Fruit fly (Drosophila melanogaster) whole organism, wandering third instar larva: ENCODE data around the gene Strump.
A peak's percentile ranks its signal among the peaks of the same experiment; 100 is the strongest.

Source experiments
- Abd-B ChIP-seq: fragments of >200 bp; optimal IDR thresholded peaks from 2 replicates; lab custom pipeline; 2017; ENCODE audit warnings: missing biosample characterization, missing genetic modification characterization
- CG9705 ChIP-seq: fragments of 200-800 bp; sonication (Bioruptor generic); optimal IDR thresholded peaks from 2 replicates; lab custom pipeline; 2018; ENCODE audit warnings: missing biosample characterization, mild to moderate bottlenecking, missing genetic modification characterization
- CrebA ChIP-seq: fragments of 200-800 bp; sonication (Bioruptor generic); optimal IDR thresholded peaks from 2 replicates; lab custom pipeline; 2016; ENCODE audit warnings: missing biosample characterization, mild to moderate bottlenecking, missing genetic modification characterization, borderline replicate concordance
- Dif ChIP-seq: fragments of 200-275, 200-300 bp; sonication (Bioruptor generic); optimal IDR thresholded peaks from 2 replicates; lab custom pipeline; 2018; ENCODE audit warnings: missing biosample characterization, missing genetic modification characterization; ENCODE audit not compliant: partially characterized antibody
- GATAd ChIP-seq: sonication (Bioruptor generic); optimal IDR thresholded peaks from 2 replicates; lab custom pipeline; 2016; ENCODE audit warnings: missing biosample characterization, missing genetic modification characterization
- HLH106 ChIP-seq: fragments of 200-800 bp; optimal IDR thresholded peaks from 3 replicates; lab custom pipeline; 2019; ENCODE audit warnings: missing biosample characterization, mild to moderate bottlenecking, missing genetic modification characterization, moderate library complexity
- Hnf4 ChIP-seq: fragments of 200-800 bp; sonication (Bioruptor generic); optimal IDR thresholded peaks from 2 replicates; lab custom pipeline; 2016; ENCODE audit warnings: missing biosample characterization, mild to moderate bottlenecking, missing genetic modification characterization
- Hr78 ChIP-seq: fragments of >200 bp; optimal IDR thresholded peaks from 2 replicates; lab custom pipeline; 2017; ENCODE audit warnings: missing biosample characterization, missing genetic modification characterization
- Hr83 ChIP-seq: fragments of 200-300 bp; sonication (Bioruptor generic); optimal IDR thresholded peaks from 2 replicates; lab custom pipeline; 2016; ENCODE audit warnings: missing biosample characterization, mild to moderate bottlenecking, missing genetic modification characterization, moderate library complexity; ENCODE audit not compliant: poor library complexity, severe bottlenecking
- Jra ChIP-seq: sonication (Bioruptor generic); optimal IDR thresholded peaks from 2 replicates; lab custom pipeline; 2016; ENCODE audit warnings: missing biosample characterization, missing genetic modification characterization
- Myc ChIP-seq: fragments of >200 bp; optimal IDR thresholded peaks from 2 replicates; lab custom pipeline; 2017
- N ChIP-seq: fragments of >200 bp; optimal IDR thresholded peaks from 2 replicates; lab custom pipeline; 2018; ENCODE audit warnings: missing biosample characterization, missing external identifiers, missing genetic modification characterization
- OdsH ChIP-seq: fragments of 200-800 bp; sonication (Bioruptor generic); optimal IDR thresholded peaks from 2 replicates; lab custom pipeline; 2016; ENCODE audit warnings: missing biosample characterization, mild to moderate bottlenecking, missing genetic modification characterization
- Rel ChIP-seq, 2 experiments: fragments of 200-800 bp; sonication (Bioruptor generic) in 1 of 2; optimal IDR thresholded peaks; 2 replicates in 1 of 2; 3 replicates in 1 of 2; lab custom pipeline; 2016 to 2019; ENCODE audit warnings: mild to moderate bottlenecking in 2 of 2, missing biosample characterization in 2 of 2, missing genetic modification characterization in 2 of 2, moderate library complexity in 1 of 2
- Sp1 ChIP-seq: fragments of 200-800 bp; sonication (Bioruptor generic); optimal IDR thresholded peaks from 3 replicates; lab custom pipeline; 2019; ENCODE audit warnings: missing biosample characterization, mild to moderate bottlenecking, missing genetic modification characterization, moderate library complexity
- Vsx2 ChIP-seq: fragments of 200-300, 225-300 bp; sonication (Bioruptor generic); optimal IDR thresholded peaks from 2 replicates; lab custom pipeline; 2018; ENCODE audit warnings: missing biosample characterization, missing genetic modification characterization; ENCODE audit not compliant: partially characterized antibody
- brk ChIP-seq: fragments of 200-800 bp; sonication (Bioruptor generic); optimal IDR thresholded peaks from 2 replicates; lab custom pipeline; 2016; ENCODE audit warnings: missing biosample characterization, mild to moderate bottlenecking, missing genetic modification characterization
- dl ChIP-seq, 2 experiments: fragments of 175-275, 200-275 bp in 1 of 2; fragments of 200-275 bp in 1 of 2; sonication (Bioruptor generic); optimal IDR thresholded peaks; lab custom pipeline; 2018; ENCODE audit warnings: mild to moderate bottlenecking in 2 of 2, missing biosample characterization in 2 of 2, missing genetic modification characterization in 2 of 2, moderate library complexity in 2 of 2; ENCODE audit not compliant: partially characterized antibody in 2 of 2, insufficient read depth in 1 of 2
- dmrt93B ChIP-seq: fragments of 200-800 bp; sonication (Bioruptor generic); optimal IDR thresholded peaks from 2 replicates; lab custom pipeline; 2018; ENCODE audit warnings: missing biosample characterization, mild to moderate bottlenecking, missing genetic modification characterization
- ey ChIP-seq: fragments of 200-800 bp; sonication (Bioruptor generic); optimal IDR thresholded peaks from 2 replicates; lab custom pipeline; 2016; ENCODE audit warnings: missing biosample characterization, missing genetic modification characterization
- foxo ChIP-seq, 2 experiments: fragments of 200-800 bp; sonication (Bioruptor generic); optimal IDR thresholded peaks; 2 replicates in 1 of 2; 3 replicates in 1 of 2; lab custom pipeline; 2016 to 2017; ENCODE audit warnings: missing biosample characterization in 2 of 2, missing genetic modification characterization in 2 of 2
- fru ChIP-seq: fragments of 200-800 bp; sonication (Bioruptor generic); optimal IDR thresholded peaks from 3 replicates; lab custom pipeline; 2016; ENCODE audit warnings: missing biosample characterization, mild to moderate bottlenecking, missing genetic modification characterization
- h ChIP-seq: fragments of 200-800 bp; sonication (Bioruptor generic); optimal IDR thresholded peaks from 3 replicates; lab custom pipeline; 2016; ENCODE audit warnings: missing biosample characterization, mild to moderate bottlenecking, missing genetic modification characterization
- jim ChIP-seq: fragments of 175-275, 200-325 bp; sonication (Bioruptor generic); optimal IDR thresholded peaks from 2 replicates; lab custom pipeline; 2016; ENCODE audit warnings: missing biosample characterization, mild to moderate bottlenecking, missing genetic modification characterization
- lola ChIP-seq: fragments of >200 bp; optimal IDR thresholded peaks from 2 replicates; lab custom pipeline; 2017; ENCODE audit warnings: missing biosample characterization, missing genetic modification characterization
- pan ChIP-seq: fragments of >200 bp; optimal IDR thresholded peaks from 2 replicates; lab custom pipeline; 2017
- rgr ChIP-seq: fragments of 200-800 bp; sonication (Bioruptor generic); optimal IDR thresholded peaks from 3 replicates; lab custom pipeline; 2016; ENCODE audit warnings: missing biosample characterization, mild to moderate bottlenecking, missing genetic modification characterization
- sage ChIP-seq: fragments of 200-800 bp; sonication (Bioruptor generic); optimal IDR thresholded peaks from 2 replicates; lab custom pipeline; 2016; ENCODE audit warnings: missing biosample characterization, mild to moderate bottlenecking, missing genetic modification characterization
- sv ChIP-seq: fragments of 200-800 bp; sonication (Bioruptor generic); optimal IDR thresholded peaks from 3 replicates; lab custom pipeline; 2016; ENCODE audit warnings: missing biosample characterization, missing genetic modification characterization
- tai ChIP-seq: sonication (Bioruptor generic); optimal IDR thresholded peaks from 2 replicates; lab custom pipeline; 2016; ENCODE audit warnings: missing biosample characterization, missing genetic modification characterization
- usp ChIP-seq: fragments of >200 bp; optimal IDR thresholded peaks from 2 replicates; lab custom pipeline; 2017; ENCODE audit warnings: missing biosample characterization, missing genetic modification characterization

Strump gene

DNA sequence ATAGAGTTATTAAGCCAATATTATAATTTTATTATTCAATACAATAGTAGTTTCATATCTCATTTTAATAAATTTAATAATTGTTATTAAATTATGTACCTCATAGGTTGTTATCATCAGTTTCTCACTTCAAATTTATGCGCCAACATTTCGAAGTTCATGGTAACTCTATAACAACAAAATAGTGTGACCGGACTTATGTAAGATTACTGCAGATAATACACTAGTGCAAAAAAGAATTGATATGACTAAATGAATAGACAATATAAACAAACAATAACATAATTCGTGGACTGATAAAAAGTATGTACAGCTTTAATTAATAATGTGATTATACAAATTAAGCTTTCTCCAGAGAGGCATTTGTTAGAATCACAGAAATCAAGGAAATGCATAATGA, at the start of gene Strump:
Gene Strump (plus strand): TSS at position 212 of the 400 bp plus-strand sequence.
- no peak for TF ChIP-seq Vsx2 (GFP tag; lab: Kevin White, UChicago)
- TF ChIP-seq Hr83 (GFP tag; lab: Kevin White, UChicago) = no peak
- TF ChIP-seq Hnf4 (GFP tag; lab: Kevin White, UChicago) = no peak
- TF ChIP-seq sage = no peak
- no peak for TF ChIP-seq jim (GFP tag; lab: Kevin White, UChicago)
- TF ChIP-seq N (GFP tag; lab: Kevin White, UChicago) = no peak
- TF ChIP-seq rgr = no peak
- no peak for TF ChIP-seq Jra (GFP tag; lab: Kevin White, UChicago)

DNA sequence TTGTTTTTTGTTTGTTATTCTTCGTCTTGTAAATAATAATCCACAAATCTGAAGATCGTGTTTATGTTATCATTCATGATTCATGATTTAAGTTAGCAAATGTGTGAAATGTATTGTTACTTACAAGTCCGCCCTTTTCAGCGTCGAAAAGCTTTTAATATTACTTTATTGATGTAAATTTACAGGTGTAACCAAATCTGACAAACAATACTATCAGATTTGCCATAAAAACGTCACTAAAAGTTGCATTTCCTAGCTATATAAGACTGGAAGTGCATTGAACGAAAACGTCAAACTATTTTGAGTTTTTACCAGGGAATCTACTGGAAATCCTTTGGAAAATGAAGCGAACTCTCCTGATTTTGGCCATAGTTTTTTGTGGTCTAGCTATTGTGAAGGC, 39.6 kb upstream of the Strump start, which contains the start of gene CG33258:
Gene CG33258 (plus strand): TSS at position 301 of the 400 bp plus-strand sequence.
- TF ChIP-seq brk (GFP tag; lab: Kevin White, UChicago) = no peak
- TF ChIP-seq lola = no peak
- TF ChIP-seq h (GFP tag; lab: Kevin White, UChicago) = no peak

DNA sequence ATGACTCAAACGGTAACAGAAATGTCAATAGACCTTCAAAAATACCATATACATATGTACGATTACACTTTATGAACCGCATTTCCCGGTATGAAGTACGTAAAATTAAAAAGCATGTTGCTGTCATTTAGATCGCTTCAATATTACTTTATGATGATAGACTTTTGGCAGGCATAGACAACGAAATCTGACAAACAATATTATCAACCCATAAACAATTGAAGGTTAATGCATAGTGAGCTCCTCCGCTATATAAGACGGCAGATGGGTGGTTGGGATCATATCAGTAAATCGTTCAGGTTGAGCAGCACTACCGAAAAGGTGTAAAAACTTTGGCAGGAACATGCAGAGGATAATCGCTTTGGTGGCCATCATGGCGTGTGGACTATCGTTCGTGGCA, 38.1 kb upstream of the Strump start, which contains the start of gene CG13075:
Gene CG13075 (plus strand): TSS at position 301 of the 400 bp plus-strand sequence.
- TF ChIP-seq tai (GFP tag; lab: Kevin White, UChicago) (no peak), OdsH (GFP tag; lab: Kevin White, UChicago) (no peak), ey (GFP tag; lab: Kevin White, UChicago) (no peak), fru (no peak), Sp1 (GFP tag; lab: Kevin White, UChicago) (no peak), foxo (GFP tag; optimal IDR thresholded peaks at IDR 0.05; lab: Kevin White, UChicago) (no peak), pan (lab: Kevin White, UChicago) (no peak), CrebA (GFP tag; lab: Kevin White, UChicago) (no peak), GATAd (GFP tag; lab: Kevin White, UChicago) (no peak)

DNA sequence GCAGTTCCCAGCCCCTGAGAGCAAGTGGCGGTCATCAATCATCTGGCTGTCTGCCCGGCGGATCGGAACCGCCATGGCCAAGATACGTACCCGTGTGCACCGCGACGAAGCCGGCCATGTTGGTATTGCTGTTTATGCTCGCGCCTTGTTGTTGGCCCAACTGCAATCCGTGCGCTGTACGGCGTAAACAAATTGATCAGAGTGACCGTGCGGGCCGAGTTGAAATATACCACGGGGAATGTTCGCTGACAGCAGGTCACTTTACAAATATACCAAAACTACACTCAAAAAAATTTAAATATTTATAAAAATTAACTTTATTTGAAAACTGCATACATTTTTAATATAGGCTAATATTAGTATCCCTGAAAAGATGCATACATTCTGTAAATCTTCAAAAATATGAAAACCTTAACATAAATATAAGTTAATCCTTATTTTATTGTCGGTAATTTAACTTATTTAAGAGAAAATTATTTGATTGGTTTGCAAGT, 34.4 kb upstream of the Strump start, which contains the start of gene Tasp1:
Gene Tasp1 (minus strand): TSS at position 203 of the 494 bp plus-strand sequence.
- TF ChIP-seq Hr78 = no peak
- TF ChIP-seq fru = no peak
- TF ChIP-seq usp (GFP tag; lab: Kevin White, UChicago) = no peak
- TF ChIP-seq Hnf4 (GFP tag; lab: Kevin White, UChicago) = peak; percentile 7
- peak; percentile 17 for TF ChIP-seq sv (GFP tag; lab: Kevin White, UChicago)
- no peak for TF ChIP-seq Abd-B
- TF ChIP-seq dl (GFP tag; optimal IDR thresholded peaks at IDR 0.05; lab: Kevin White, UChicago; ENCODE audit: insufficient read depth in 1 of 2, partially characterized antibody in 2 of 2) = no peak
- TF ChIP-seq foxo (GFP tag; optimal IDR thresholded peaks at IDR 0.05; lab: Kevin White, UChicago) = peak in 1 of 2 experiments; percentile 50
- no peak for TF ChIP-seq tai (GFP tag; lab: Kevin White, UChicago)
- TF ChIP-seq HLH106 (tag; lab: Kevin White, UChicago) = peak; percentile 1
- TF ChIP-seq pan (lab: Kevin White, UChicago) = no peak
- TF ChIP-seq, all 38 proteins: peak for 4

dm6 chr3L:16090330-16090803, 31.4 kb upstream of the Strump start, which contains the start of the genes CG5235 and ClC-c:
TSS of gene CG5235 (minus strand) at chr3L:16090392.
TSS of gene ClC-c (plus strand) at chr3L:16090454.
- peak; percentile 14 for TF ChIP-seq rgr
- TF ChIP-seq fru = peak; percentile 63
- TF ChIP-seq Rel (GFP tag; optimal IDR thresholded peaks at IDR 0.05; lab: Kevin White, UChicago) = no peak
- TF ChIP-seq Rel (tag; optimal IDR thresholded peaks at IDR 0.05; lab: Kevin White, UChicago) = peak; percentile 65
- no peak for TF ChIP-seq CG9705

DNA sequence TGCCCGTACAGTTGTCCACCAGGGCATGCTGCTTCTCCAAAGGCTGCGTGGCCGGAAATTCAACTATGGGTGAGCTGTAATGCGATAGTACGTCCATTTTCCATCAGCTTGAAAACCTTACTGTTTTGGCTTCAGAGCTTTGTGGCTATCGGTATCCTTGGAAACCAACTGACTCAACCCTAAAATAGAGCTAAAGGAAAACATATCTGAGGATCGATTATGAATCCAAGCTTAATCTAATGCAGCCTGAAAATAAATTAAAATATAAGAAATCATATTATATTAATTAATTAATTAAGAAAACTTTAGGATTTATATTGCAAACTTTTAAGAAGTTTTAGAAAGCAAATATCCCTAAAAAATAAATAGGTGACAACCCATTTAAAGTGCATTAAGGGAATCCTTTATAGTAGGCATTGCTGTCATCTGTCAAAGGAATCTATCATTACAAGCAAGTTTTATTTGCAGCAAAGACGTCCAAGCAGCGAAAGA, 24.4 kb upstream of the Strump start, which contains the start of the genes CG13074 and ATPsynbetaL:
Gene CG13074 (minus strand): TSS at position 101 of the 492 bp plus-strand sequence.
Gene ATPsynbetaL (plus strand): TSS at position 442 of the 492 bp plus-strand sequence.
- TF ChIP-seq Hr83 (GFP tag; lab: Kevin White, UChicago) (no peak), Dif (no peak), tai (GFP tag; lab: Kevin White, UChicago) (no peak), Jra (GFP tag; lab: Kevin White, UChicago) (no peak), HLH106 (tag; lab: Kevin White, UChicago) (no peak), CG9705 (no peak), Myc (lab: Kevin White, UChicago) (no peak), Rel (GFP tag; optimal IDR thresholded peaks at IDR 0.05; lab: Kevin White, UChicago) (no peak), Rel (tag; optimal IDR thresholded peaks at IDR 0.05; lab: Kevin White, UChicago) (no peak), dmrt93B (GFP tag; lab: Kevin White, UChicago) (no peak)
